Fruit fly (Drosophila melanogaster) whole organism: ENCODE data around the gene bun.

ENCODE experiments used
- pan ChIP-seq: fragments of >200 bp; optimal IDR thresholded peaks from 2 replicates; lab custom pipeline; 2017
- psq ChIP-seq: fragments of >200 bp; optimal IDR thresholded peaks from 2 replicates; lab custom pipeline; 2017
- usp ChIP-seq: fragments of >200 bp; optimal IDR thresholded peaks from 2 replicates; lab custom pipeline; 2017; ENCODE audit warnings: missing biosample characterization, missing genetic modification characterization, mixed read lengths

DNA sequence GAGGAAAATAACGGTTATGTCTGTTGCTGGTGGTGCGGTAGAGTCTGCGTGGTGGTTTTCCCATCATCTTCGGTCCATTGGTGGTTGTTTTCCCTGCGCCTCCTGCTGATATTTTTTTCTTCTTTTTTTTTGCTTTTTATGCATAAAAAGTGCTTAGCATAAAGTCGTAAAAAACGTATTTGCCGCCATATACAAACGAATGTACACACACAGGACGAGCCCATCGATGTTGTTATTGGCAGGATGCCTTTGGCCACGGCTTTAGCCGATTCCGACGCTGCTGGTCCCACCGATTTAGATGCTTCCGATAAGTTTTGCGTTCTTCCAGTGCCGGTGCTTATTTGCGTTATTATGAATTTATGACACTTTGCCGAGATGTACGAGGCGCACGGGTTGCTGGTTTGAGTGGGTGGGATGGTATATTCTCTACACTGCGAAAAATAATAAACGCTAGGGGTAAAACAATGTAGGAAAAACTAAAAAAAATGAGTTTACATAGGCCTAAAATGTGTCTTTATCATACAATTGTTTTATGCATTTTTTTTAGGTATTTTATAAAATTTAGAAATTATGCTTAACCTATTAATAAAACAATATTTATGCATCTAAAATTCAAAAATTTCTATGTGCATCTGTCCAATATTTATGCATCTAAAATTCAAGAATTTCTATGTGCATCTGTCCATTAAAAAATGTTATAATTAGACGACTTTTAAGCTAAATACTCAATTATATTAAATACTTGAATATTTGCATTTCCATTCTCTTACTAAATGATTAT, 20.7 kb upstream of the bun start:
- no peak for TF ChIP-seq psq (lab: Kevin White, UChicago)
- no peak for TF ChIP-seq usp (GFP tag; lab: Kevin White, UChicago)
- no peak for TF ChIP-seq pan (lab: Kevin White, UChicago)
